Fruit fly (Drosophila melanogaster): ENCODE measurements around the gene CG11037.

- TF ChIP-seq fru (GFP tag; optimal IDR thresholded peaks at IDR 0.05), result no peak
- no peak for TF ChIP-seq lola (GFP tag; optimal IDR thresholded peaks at IDR 0.05)
- TF ChIP-seq Dfd (GFP tag; optimal IDR thresholded peaks at IDR 0.05), result no peak
- TF ChIP-seq Myc (optimal IDR thresholded peaks at IDR 0.05), result no peak
- TF ChIP-seq Mio (GFP tag; optimal IDR thresholded peaks at IDR 0.05), result no peak
- TF ChIP-seq pan (optimal IDR thresholded peaks at IDR 0.05), result no peak
- TF ChIP-seq usp (GFP tag; optimal IDR thresholded peaks at IDR 0.05), result no peak
- no peak for TF ChIP-seq psq (GFP tag; optimal IDR thresholded peaks at IDR 0.05)
- TF ChIP-seq N (GFP tag; optimal IDR thresholded peaks at IDR 0.05), result no peak
- no peak for TF ChIP-seq Sp1 (GFP tag; optimal IDR thresholded peaks at IDR 0.05)
Observed at dm6 chr3L:20991373-20991772, 30.2 kb upstream of the CG11037 start, which contains the start of gene CG12984.

All from whole organism, wandering third instar larva.